Worm (Caenorhabditis elegans) whole organism, young adult: ENCODE data around the gene ZK809.8.

Experiments used
- B0261.1 ChIP-seq: sonication (generic microtip); optimal IDR thresholded peaks from 2 replicates; lab custom pipeline; 2016; ENCODE audit warnings: mild to moderate bottlenecking, missing genetic modification characterization, moderate library complexity, missing compliant biosample characterization
- B0336.3 ChIP-seq: fragments of 200-800 bp; sonication (Bioruptor generic); IDR thresholded peaks from 2 replicates; pipeline ENCODE4 v1.3.6; 2022; ENCODE audit warnings: missing genetic modification characterization, missing compliant biosample characterization
- F10E7.11 ChIP-seq: sonication (generic microtip); optimal IDR thresholded peaks from 2 replicates; lab custom pipeline; 2017; ENCODE audit warnings: mild to moderate bottlenecking, missing genetic modification characterization, moderate library complexity, missing compliant biosample characterization
- F33H1.4 ChIP-seq: fragments of 200-800 bp; sonication (Bioruptor generic); IDR thresholded peaks from 2 replicates; pipeline ENCODE4 v1.3.6; 2022; ENCODE audit warnings: missing genetic modification reagents, missing genetic modification characterization, missing compliant biosample characterization
- F37B4.10 ChIP-seq: fragments of 200-800 bp; sonication (Bioruptor generic); IDR thresholded peaks from 2 replicates; pipeline ENCODE4 v1.3.6; 2022; ENCODE audit warnings: missing genetic modification characterization, missing compliant biosample characterization
- F52B5.7 ChIP-seq: sonication (generic microtip); optimal IDR thresholded peaks from 2 replicates; lab custom pipeline; 2016; ENCODE audit warnings: mild to moderate bottlenecking, missing genetic modification characterization, missing compliant biosample characterization
- K11D2.4 ChIP-seq: fragments of 200-800 bp; sonication (Bioruptor generic); IDR thresholded peaks from 2 replicates; pipeline ENCODE4 v1.3.6; 2022; ENCODE audit warnings: missing genetic modification reagents, missing genetic modification characterization, missing compliant biosample characterization
- Y53G8AR.9 ChIP-seq: fragments of 200-800 bp; sonication (Bioruptor generic); conservative IDR thresholded peaks from 2 replicates; pipeline ENCODE4 v1.3.6; 2022; ENCODE audit warnings: missing genetic modification reagents, missing genetic modification characterization, missing compliant biosample characterization
- Y67H2A.10 ChIP-seq: fragments of 200-800 bp; sonication (Bioruptor generic); conservative IDR thresholded peaks from 2 replicates; pipeline ENCODE4 v1.3.6; 2022; ENCODE audit warnings: missing genetic modification reagents, missing genetic modification characterization, missing compliant biosample characterization
- ama-1 ChIP-seq, 3 experiments: fragments of 150-350 bp in 1 of 3; sonication (generic microtip) in 2 of 3; optimal IDR thresholded peaks; 2 replicates each; lab custom pipeline; 2014 to 2018; ENCODE audit warnings: missing biosample characterization in 2 of 3, missing genetic modification characterization in 2 of 3, missing genetic modification reagents in 2 of 3
- aptf-2 ChIP-seq: fragments of 200-800 bp; sonication (Bioruptor generic); conservative IDR thresholded peaks from 2 replicates; pipeline ENCODE4 v1.3.6; 2022; ENCODE audit warnings: missing genetic modification reagents, missing genetic modification characterization, missing compliant biosample characterization
- attf-3 ChIP-seq: fragments of 200-800 bp; sonication (Bioruptor generic); conservative IDR thresholded peaks from 2 replicates; pipeline ENCODE4 v1.3.6; 2022; ENCODE audit warnings: missing genetic modification reagents, missing genetic modification characterization, missing compliant biosample characterization
- bed-1 ChIP-seq: fragments of 200-800 bp; sonication (Bioruptor generic); IDR thresholded peaks from 2 replicates; pipeline ENCODE4 v1.3.6; 2022; ENCODE audit warnings: missing genetic modification reagents, missing genetic modification characterization, missing compliant biosample characterization
- bed-2 ChIP-seq: fragments of 200-800 bp; sonication (Bioruptor generic); IDR thresholded peaks from 2 replicates; pipeline ENCODE4 v1.3.6; 2022; ENCODE audit warnings: missing genetic modification reagents, missing genetic modification characterization, missing compliant biosample characterization
- ccch-3 ChIP-seq: fragments of 200-800 bp; sonication (Bioruptor generic); optimal IDR thresholded peaks from 2 replicates; lab custom pipeline; 2018; ENCODE audit warnings: mild to moderate bottlenecking, missing genetic modification characterization, missing compliant biosample characterization
- cebp-2 ChIP-seq: fragments of 200-800 bp; sonication (Bioruptor generic); IDR thresholded peaks from 2 replicates; pipeline ENCODE4 v1.3.6; 2022; ENCODE audit warnings: missing genetic modification characterization, missing compliant biosample characterization
- ceh-100 ChIP-seq: fragments of 200-800 bp; sonication (Bioruptor generic); IDR thresholded peaks from 2 replicates; pipeline ENCODE4 v1.3.6; 2022; ENCODE audit warnings: missing genetic modification reagents, missing genetic modification characterization, missing compliant biosample characterization
- ceh-91 ChIP-seq: fragments of 200-800 bp; sonication (Bioruptor generic); IDR thresholded peaks from 2 replicates; pipeline ENCODE4 v1.3.6; 2022; ENCODE audit warnings: missing genetic modification reagents, missing genetic modification characterization, missing compliant biosample characterization
- fkh-3 ChIP-seq: sonication (generic microtip); optimal IDR thresholded peaks from 2 replicates; lab custom pipeline; 2016; ENCODE audit warnings: mild to moderate bottlenecking, missing genetic modification characterization, missing compliant biosample characterization
- hlh-26 ChIP-seq: fragments of 200-800 bp; sonication (Bioruptor generic); conservative IDR thresholded peaks from 2 replicates; pipeline ENCODE4 v1.3.6; 2022; ENCODE audit warnings: missing genetic modification reagents, missing genetic modification characterization, missing compliant biosample characterization
- let-607 ChIP-seq, 2 experiments: fragments of 200-800 bp in 1 of 2; sonication (Bioruptor generic) in 1 of 2; sonication (generic microtip) in 1 of 2; optimal IDR thresholded peaks; 2 replicates each; lab custom pipeline; 2016 to 2018; ENCODE audit warnings: mild to moderate bottlenecking in 2 of 2, missing compliant biosample characterization in 2 of 2, missing genetic modification characterization in 2 of 2, moderate library complexity in 2 of 2, missing genotype in 1 of 2
- lin-54 ChIP-seq: fragments of 200-800 bp; sonication (Bioruptor generic); optimal IDR thresholded peaks from 2 replicates; lab custom pipeline; 2018; ENCODE audit warnings: mild to moderate bottlenecking, missing genetic modification characterization, missing compliant biosample characterization
- lsl-1 ChIP-seq: fragments of 200-800 bp; sonication (Bioruptor generic); optimal IDR thresholded peaks from 2 replicates; lab custom pipeline; 2018; ENCODE audit warnings: mild to moderate bottlenecking, missing genetic modification characterization, moderate library complexity, missing compliant biosample characterization
- lsy-27 ChIP-seq: sonication (generic microtip); optimal IDR thresholded peaks from 2 replicates; lab custom pipeline; 2017; ENCODE audit warnings: missing genetic modification characterization, mild to moderate bottlenecking, missing compliant biosample characterization, antibody characterized with exemption, missing genotype, borderline replicate concordance; ENCODE audit not compliant: insufficient read depth
- madf-8 ChIP-seq: fragments of 200-800 bp; sonication (Bioruptor generic); conservative IDR thresholded peaks from 2 replicates; pipeline ENCODE4 v1.3.6; 2022; ENCODE audit warnings: missing genetic modification reagents, missing genetic modification characterization, missing compliant biosample characterization
- mxl-1 ChIP-seq: sonication (generic microtip); optimal IDR thresholded peaks from 2 replicates; lab custom pipeline; 2016; ENCODE audit warnings: missing genetic modification characterization, missing compliant biosample characterization
- nfya-1 ChIP-seq: sonication (generic microtip); optimal IDR thresholded peaks from 2 replicates; lab custom pipeline; 2017; ENCODE audit warnings: antibody characterized with exemption, missing compliant biosample characterization, missing genetic modification characterization, borderline replicate concordance; ENCODE audit not compliant: insufficient read depth
- nhr-80 ChIP-seq: sonication (generic microtip); optimal IDR thresholded peaks from 2 replicates; lab custom pipeline; 2016; ENCODE audit warnings: missing genetic modification characterization, missing compliant biosample characterization
- pbrm-1 ChIP-seq: fragments of 200-800 bp; sonication (Bioruptor generic); IDR thresholded peaks from 2 replicates; pipeline ENCODE4 v1.3.6; 2022; ENCODE audit warnings: missing genetic modification reagents, missing genetic modification characterization, missing compliant biosample characterization
- rcor-1 ChIP-seq: fragments of 200-800 bp; sonication (Bioruptor generic); IDR thresholded peaks from 2 replicates; pipeline ENCODE4 v1.3.6; 2022; ENCODE audit warnings: missing genetic modification reagents, missing genetic modification characterization, missing compliant biosample characterization
- rpc-1 ChIP-seq, 2 experiments: fragments of 150-350 bp in 1 of 2; sonication (generic microtip) in 1 of 2; optimal IDR thresholded peaks; 2 replicates each; lab custom pipeline; 2014 to 2018; ENCODE audit warnings: missing biosample characterization in 1 of 2, missing genetic modification characterization in 1 of 2, missing genetic modification reagents in 1 of 2, missing genotype in 1 of 2
- snpc-1.1 ChIP-seq: sonication (generic microtip); optimal IDR thresholded peaks from 2 replicates; lab custom pipeline; 2017; ENCODE audit warnings: missing genetic modification characterization, mild to moderate bottlenecking, missing compliant biosample characterization, antibody characterized with exemption, moderate library complexity, missing genotype, missing genetic modification reagents; ENCODE audit not compliant: insufficient read depth
- snpc-1.3 ChIP-seq: sonication (generic microtip); optimal IDR thresholded peaks from 2 replicates; lab custom pipeline; 2017; ENCODE audit warnings: missing genetic modification characterization, mild to moderate bottlenecking, missing compliant biosample characterization, antibody characterized with exemption, moderate library complexity, missing genotype, missing genetic modification reagents; ENCODE audit not compliant: insufficient read depth
- snpc-4 ChIP-seq, 5 experiments: fragments of 150-350 bp in 1 of 5; sonication (generic microtip) in 4 of 5; optimal IDR thresholded peaks; 2 replicates each; lab custom pipeline; 2014 to 2018; ENCODE audit warnings: missing genetic modification characterization in 5 of 5, missing biosample characterization in 3 of 5, antibody characterized with exemption in 2 of 5, mild to moderate bottlenecking in 2 of 5, missing compliant biosample characterization in 2 of 5, missing genotype in 2 of 5, moderate library complexity in 2 of 5, missing genetic modification reagents in 1 of 5
- unc-130 ChIP-seq: sonication (generic microtip); optimal IDR thresholded peaks from 2 replicates; lab custom pipeline; 2016; ENCODE audit warnings: missing genetic modification reagents, missing genetic modification characterization, missing compliant biosample characterization
- unc-62 ChIP-seq: fragments of 150-350 bp; optimal IDR thresholded peaks from 2 replicates; lab custom pipeline; 2014; ENCODE audit warnings: missing biosample characterization, missing genetic modification reagents, missing genetic modification characterization
- xnd-1 ChIP-seq: sonication (generic microtip); optimal IDR thresholded peaks from 2 replicates; lab custom pipeline; 2016; ENCODE audit warnings: missing genotype, missing genetic modification reagents, missing genetic modification characterization, missing compliant biosample characterization
- zfh-2 ChIP-seq: fragments of 200-800 bp; sonication (Bioruptor generic); conservative IDR thresholded peaks from 2 replicates; pipeline ENCODE4 v1.3.6; 2022; ENCODE audit warnings: missing genetic modification reagents, missing genetic modification characterization, missing compliant biosample characterization
- ztf-26 ChIP-seq: sonication (generic microtip); optimal IDR thresholded peaks from 2 replicates; lab custom pipeline; 2017; ENCODE audit warnings: missing genetic modification characterization, missing compliant biosample characterization

ZK809.8 gene

ce11 chrIV:11603265-11603840 lies 45.5 kb downstream of the ZK809.8 start (continued):
- TF ChIP-seq rpc-1 (optimal IDR thresholded peaks at IDR 0.05; lab: Kevin White, UChicago) = no peak
- no peak for TF ChIP-seq rpc-1 (tag; optimal IDR thresholded peaks at IDR 0.05; lab: Kevin White, UChicago)

- no peak for TF ChIP-seq nfya-1 (tag; lab: Kevin White, UChicago)
- TF ChIP-seq snpc-4 (GFP tag; optimal IDR thresholded peaks at IDR 0.05; lab: Kevin White, UChicago) = no peak
- no peak for TF ChIP-seq snpc-4 (tag; optimal IDR thresholded peaks at IDR 0.05; lab: Kevin White, UChicago)
- TF ChIP-seq bed-1 (GFP tag; lab: Robert Waterston, UW) = 0 out of 2 replicates have a peak, but pooled peaks have one; percentile 48
- TF ChIP-seq xnd-1 (tag; lab: Kevin White, UChicago) = no peak
These were observed 46.3 kb downstream of the ZK809.8 start, which contains the start of gene rps-11 for ce11 chrIV:11602498-11603068. rps-11 (plus strand) TSS chrIV:11602641.

ce11 chrIV:11601721-11602405 lies 47.0 kb downstream of the ZK809.8 start:
- TF ChIP-seq rcor-1 (GFP tag; lab: Robert Waterston, UW) (no peak), fkh-3 (tag; lab: Kevin White, UChicago) (no peak), ceh-91 (GFP tag; lab: Robert Waterston, UW) (peak; percentile 67), unc-130 (GFP tag; lab: Kevin White, UChicago) (peak; percentile 54), Y67H2A.10 (GFP tag; lab: Robert Waterston, UW) (no peak), unc-62 (no peak), F52B5.7 (no peak), snpc-1.1 (tag; lab: Kevin White, UChicago) (no peak), cebp-2 (GFP tag; lab: Robert Waterston, UW) (no peak), pbrm-1 (GFP tag; lab: Robert Waterston, UW) (peak; percentile 43; the same call in 1 of the 2 replicates), ztf-26 (tag; lab: Kevin White, UChicago) (no peak), F10E7.11 (tag; lab: Kevin White, UChicago) (no peak), snpc-1.3 (tag; lab: Kevin White, UChicago) (peak; percentile 79), F37B4.10 (GFP tag; lab: Robert Waterston, UW) (no peak), ama-1 (optimal IDR thresholded peaks at IDR 0.05; lab: Kevin White, UChicago) (no peak), ama-1 (GFP tag; optimal IDR thresholded peaks at IDR 0.05; lab: Kevin White, UChicago) (peak; percentile 47 to 51), bed-2 (GFP tag; lab: Robert Waterston, UW) (no peak), aptf-2 (GFP tag; lab: Robert Waterston, UW) (no peak), xnd-1 (tag; lab: Kevin White, UChicago) (peak; percentile 24), hlh-26 (GFP tag; lab: Robert Waterston, UW) (no peak), ceh-100 (GFP tag; lab: Robert Waterston, UW) (peak; percentile 64), K11D2.4 (GFP tag; lab: Robert Waterston, UW) (0 out of 2 replicates have a peak, but pooled peaks have one; percentile 14), lsy-27 (peak; percentile 23), madf-8 (no peak), let-607 (tag; optimal IDR thresholded peaks at IDR 0.05; lab: Kevin White, UChicago) (no peak), mxl-1 (tag; lab: Kevin White, UChicago) (no peak), zfh-2 (no peak), F33H1.4 (GFP tag; lab: Robert Waterston, UW) (peak; percentile 94), Y53G8AR.9 (GFP tag; lab: Robert Waterston, UW) (peak; percentile 35; the same call in 1 of the 2 replicates), attf-3 (GFP tag; lab: Robert Waterston, UW) (no peak; the same call in 1 of the 2 replicates), ccch-3 (GFP tag; lab: Kevin White, UChicago) (no peak), nhr-80 (tag; lab: Kevin White, UChicago) (no peak), B0336.3 (no peak; the same call in 1 of the 2 replicates), lin-54 (GFP tag; lab: Kevin White, UChicago) (peak; percentile 36), lsl-1 (GFP tag; lab: Kevin White, UChicago) (peak; percentile 69), B0261.1 (tag; lab: Kevin White, UChicago) (no peak)
